Worm (Caenorhabditis elegans): ENCODE measurements around the gene F58F9.3.

DNA sequence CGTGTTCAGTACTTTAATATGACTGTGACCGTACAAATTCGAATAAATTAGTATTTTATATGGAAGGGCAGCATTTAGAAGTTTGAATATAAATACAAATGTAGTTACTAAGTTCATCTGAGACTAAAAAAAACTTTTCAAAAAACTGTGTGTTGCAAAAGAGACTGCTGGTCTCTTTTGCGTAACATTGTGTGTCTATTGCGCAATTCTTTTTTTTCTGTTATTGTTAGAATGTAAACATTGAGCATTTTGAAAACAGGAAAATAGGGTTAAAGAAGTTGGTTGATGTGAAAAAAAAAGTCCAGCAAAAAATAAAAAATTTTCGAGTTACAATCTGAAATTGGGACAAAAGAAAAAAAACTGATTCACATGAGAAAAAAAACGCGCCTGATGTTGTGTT, 23.7 kb upstream of the F58F9.3 start:
- TF ChIP-seq flt-1 (GFP tag; IDR thresholded peaks at IDR 0.05) = no peak
- TF ChIP-seq ztf-29 (GFP tag; IDR thresholded peaks at IDR 0.05) = no peak
- no peak for TF ChIP-seq med-1 (GFP tag; optimal IDR thresholded peaks at IDR 0.05; ENCODE audit: insufficient read depth)
- no peak for TF ChIP-seq cog-1 (tag; optimal IDR thresholded peaks at IDR 0.05)
- TF ChIP-seq T22C8.4 (GFP tag; IDR thresholded peaks at IDR 0.05) = no peak
- TF ChIP-seq tab-1 (GFP tag; IDR thresholded peaks at IDR 0.05) = no peak
- TF ChIP-seq klf-2 (GFP tag; conservative IDR thresholded peaks at IDR 0.05) = no peak
- no peak for TF ChIP-seq ref-1 (GFP tag; conservative IDR thresholded peaks at IDR 0.05)
- no peak for TF ChIP-seq ztf-23 (GFP tag; IDR thresholded peaks at IDR 0.05)

All from whole organism, midembryonic.